Worm (Caenorhabditis elegans) whole organism, L3 larva: ENCODE data around the gene F53C3.7.

Source experiments
- aly-2 ChIP-seq: fragments of 150-350 bp; optimal IDR thresholded peaks from 2 replicates; lab custom pipeline; 2014; ENCODE audit warnings: missing biosample characterization, missing genetic modification characterization
- ceh-16 ChIP-seq: sonication (generic microtip); optimal IDR thresholded peaks from 2 replicates; lab custom pipeline; 2017; ENCODE audit warnings: missing biosample characterization, missing genetic modification characterization
- ceh-28 ChIP-seq: fragments of 150-350 bp; optimal IDR thresholded peaks from 2 replicates; lab custom pipeline; 2014; ENCODE audit warnings: missing biosample characterization, missing genetic modification reagents, missing genetic modification characterization

- TF ChIP-seq ceh-16 (tag; lab: Kevin White, UChicago): no peak
- no peak for TF ChIP-seq ceh-28
- no peak for TF ChIP-seq aly-2 (tag; lab: Kevin White, UChicago)
Observed at ce11 chrII:3911716-3912115, 16.9 kb downstream of the F53C3.7 start, which contains the start of gene F53C3.1.
